Fruit fly (Drosophila melanogaster): ENCODE measurements around the gene ChT.

Gene ChT

dm6 chr3R:18719767-18720341 lies 39.5 kb downstream of the ChT start:
- TF ChIP-seq Myc (optimal IDR thresholded peaks at IDR 0.05) (no peak), insv (optimal IDR thresholded peaks at IDR 0.05) (no peak), Sin3A (optimal IDR thresholded peaks at IDR 0.05) (no peak), psq (optimal IDR thresholded peaks at IDR 0.05) (no peak), h (optimal IDR thresholded peaks at IDR 0.05) (no peak), ttk (optimal IDR thresholded peaks at IDR 0.05) (no peak)

dm6 chr3R:18721368-18721767 lies 41.0 kb downstream of the ChT start:
- TF ChIP-seq h (optimal IDR thresholded peaks at IDR 0.05) (no peak), ttk (optimal IDR thresholded peaks at IDR 0.05) (no peak), psq (optimal IDR thresholded peaks at IDR 0.05) (no peak), Myc (optimal IDR thresholded peaks at IDR 0.05) (no peak), insv (optimal IDR thresholded peaks at IDR 0.05) (no peak), Sin3A (optimal IDR thresholded peaks at IDR 0.05) (no peak)

dm6 chr3R:18722490-18722889 lies 42.1 kb downstream of the ChT start, which contains the start of gene CG34283:
Gene CG34283, minus strand, starts transcription at chr3R:18722590.
- no peak for TF ChIP-seq ttk (optimal IDR thresholded peaks at IDR 0.05)
- no peak for TF ChIP-seq Myc (optimal IDR thresholded peaks at IDR 0.05)
- no peak for TF ChIP-seq psq (optimal IDR thresholded peaks at IDR 0.05)
- no peak for TF ChIP-seq Sin3A (optimal IDR thresholded peaks at IDR 0.05)
- TF ChIP-seq h (optimal IDR thresholded peaks at IDR 0.05) = no peak
- no peak for TF ChIP-seq insv (optimal IDR thresholded peaks at IDR 0.05)

- TF ChIP-seq Myc (optimal IDR thresholded peaks at IDR 0.05) (no peak), Sin3A (optimal IDR thresholded peaks at IDR 0.05) (no peak), h (optimal IDR thresholded peaks at IDR 0.05) (no peak), psq (optimal IDR thresholded peaks at IDR 0.05) (no peak), ttk (optimal IDR thresholded peaks at IDR 0.05) (no peak), insv (optimal IDR thresholded peaks at IDR 0.05) (no peak)
Observed at dm6 chr3R:18726334-18726733, 45.9 kb downstream of the ChT start, which contains the start of gene CG7714. Gene CG7714, minus strand, starts transcription at chr3R:18726434.

dm6 chr3R:18728368-18728767 lies 48.0 kb downstream of the ChT start, which contains the start of gene CG7715:
Gene CG7715, minus strand, starts transcription at chr3R:18728468.
- TF ChIP-seq Sin3A (optimal IDR thresholded peaks at IDR 0.05) (no peak), insv (optimal IDR thresholded peaks at IDR 0.05) (no peak), ttk (optimal IDR thresholded peaks at IDR 0.05) (no peak), Myc (optimal IDR thresholded peaks at IDR 0.05) (no peak), psq (optimal IDR thresholded peaks at IDR 0.05) (no peak)

dm6 chr3R:18731241-18731640 lies 50.8 kb downstream of the ChT start:
- no peak for TF ChIP-seq insv (optimal IDR thresholded peaks at IDR 0.05)
- no peak for TF ChIP-seq psq (optimal IDR thresholded peaks at IDR 0.05)
- no peak for TF ChIP-seq Sin3A (optimal IDR thresholded peaks at IDR 0.05)
- TF ChIP-seq h (optimal IDR thresholded peaks at IDR 0.05) = no peak

- TF ChIP-seq ttk (optimal IDR thresholded peaks at IDR 0.05) (no peak), Sin3A (optimal IDR thresholded peaks at IDR 0.05) (no peak)
Observed at dm6 chr3R:18732381-18732780, 52.0 kb downstream of the ChT start, which contains the start of gene CG14302. Gene CG14302, plus strand, starts transcription at chr3R:18732681.

- TF ChIP-seq h (optimal IDR thresholded peaks at IDR 0.05) (no peak), Myc (optimal IDR thresholded peaks at IDR 0.05) (no peak), ttk (optimal IDR thresholded peaks at IDR 0.05) (no peak), insv (optimal IDR thresholded peaks at IDR 0.05) (no peak), Sin3A (optimal IDR thresholded peaks at IDR 0.05) (no peak), psq (optimal IDR thresholded peaks at IDR 0.05) (no peak)
Observed at dm6 chr3R:18733580-18733979, 53.2 kb downstream of the ChT start.
